Worm (Caenorhabditis elegans): ENCODE measurements around the gene B0507.5.

Gene B0507.5

ce11 chrV:8739136-8739535, 14.4 kb upstream of the B0507.5 start, which contains the start of gene ZC196.2:
ZC196.2 (plus strand) TSS chrV:8739436.
- TF ChIP-seq pha-4 (tag; optimal IDR thresholded peaks at IDR 0.05) (peak; percentile 9), ztf-4 (tag; optimal IDR thresholded peaks at IDR 0.05) (no peak), R02D3.7 (tag; optimal IDR thresholded peaks at IDR 0.05) (no peak)

- TF ChIP-seq nfya-1 (tag; optimal IDR thresholded peaks at IDR 0.05; ENCODE audit: insufficient read depth) (no peak), nhr-76 (tag; optimal IDR thresholded peaks at IDR 0.05) (no peak), elt-1 (tag; optimal IDR thresholded peaks at IDR 0.05) (no peak), unc-62 (GFP tag; optimal IDR thresholded peaks at IDR 0.05) (no peak), ceh-9 (tag; optimal IDR thresholded peaks at IDR 0.05) (no peak), ztf-11 (tag; optimal IDR thresholded peaks at IDR 0.05) (no peak), fos-1 (tag; optimal IDR thresholded peaks at IDR 0.05) (no peak), ceh-82 (tag; optimal IDR thresholded peaks at IDR 0.05) (no peak), nhr-11 (tag; optimal IDR thresholded peaks at IDR 0.05) (no peak), ceh-28 (tag; optimal IDR thresholded peaks at IDR 0.05) (no peak), eor-1 (tag; optimal IDR thresholded peaks at IDR 0.05) (no peak)
Observed at ce11 chrV:8745858-8746257, 7.6 kb upstream of the B0507.5 start, which contains the start of gene B0507.6. B0507.6 (plus strand) TSS chrV:8746158.

ce11 chrV:8754670-8755069, 1.2 kb downstream of the B0507.5 start, which contains the start of gene B0507.4:
B0507.4 (plus strand) TSS chrV:8754970.
- TF ChIP-seq ztf-11 (tag; optimal IDR thresholded peaks at IDR 0.05) = no peak
- no peak for TF ChIP-seq skn-1 (tag; optimal IDR thresholded peaks at IDR 0.05)
- no peak for TF ChIP-seq nfya-1 (tag; optimal IDR thresholded peaks at IDR 0.05; ENCODE audit: insufficient read depth)

- no peak for TF ChIP-seq R02D3.7 (tag; optimal IDR thresholded peaks at IDR 0.05)
- TF ChIP-seq elt-3 (tag; optimal IDR thresholded peaks at IDR 0.05) = no peak
- no peak for TF ChIP-seq ceh-82 (tag; optimal IDR thresholded peaks at IDR 0.05)
- TF ChIP-seq ztf-11 (tag; optimal IDR thresholded peaks at IDR 0.05) = no peak
- no peak for TF ChIP-seq elt-2 (tag; optimal IDR thresholded peaks at IDR 0.05)
- no peak for TF ChIP-seq elt-1 (tag; optimal IDR thresholded peaks at IDR 0.05)
- TF ChIP-seq fkh-10 (GFP tag; optimal IDR thresholded peaks at IDR 0.05) = no peak
- no peak for TF ChIP-seq nhr-11 (tag; optimal IDR thresholded peaks at IDR 0.05)
- TF ChIP-seq ama-1 (optimal IDR thresholded peaks at IDR 0.05) = no peak
- no peak for TF ChIP-seq snpc-4 (tag; optimal IDR thresholded peaks at IDR 0.05)
- TF ChIP-seq jun-1 (tag; optimal IDR thresholded peaks at IDR 0.05) = no peak
- TF ChIP-seq eor-1 (tag; optimal IDR thresholded peaks at IDR 0.05) = no peak
- no peak for TF ChIP-seq unc-62 (GFP tag; optimal IDR thresholded peaks at IDR 0.05)
Observed at ce11 chrV:8758618-8759017, 5.1 kb downstream of the B0507.5 start, which contains the start of gene B0507.7. B0507.7 (minus strand) TSS chrV:8758718.

ce11 chrV:8760416-8760815, 6.9 kb downstream of the B0507.5 start, which contains the start of gene ddn-1:
ddn-1 (minus strand) TSS chrV:8760516.
- TF ChIP-seq R02D3.7 (tag; optimal IDR thresholded peaks at IDR 0.05) = no peak
- TF ChIP-seq nhr-77 (tag; optimal IDR thresholded peaks at IDR 0.05) = no peak
- no peak for TF ChIP-seq mdl-1 (tag; optimal IDR thresholded peaks at IDR 0.05)
- no peak for TF ChIP-seq mml-1 (tag; optimal IDR thresholded peaks at IDR 0.05)
- no peak for TF ChIP-seq unc-39 (tag; optimal IDR thresholded peaks at IDR 0.05)
- TF ChIP-seq ztf-4 (tag; optimal IDR thresholded peaks at IDR 0.05) = no peak
- no peak for TF ChIP-seq jun-1 (tag; optimal IDR thresholded peaks at IDR 0.05)
- no peak for TF ChIP-seq ZK546.5 (tag; optimal IDR thresholded peaks at IDR 0.05)
- no peak for TF ChIP-seq nhr-76 (tag; optimal IDR thresholded peaks at IDR 0.05)
- no peak for TF ChIP-seq elt-3 (tag; optimal IDR thresholded peaks at IDR 0.05)
- no peak for TF ChIP-seq elt-2 (tag; optimal IDR thresholded peaks at IDR 0.05)
- TF ChIP-seq elt-1 (tag; optimal IDR thresholded peaks at IDR 0.05) = no peak
- no peak for TF ChIP-seq hmg-11 (tag; optimal IDR thresholded peaks at IDR 0.05)
- TF ChIP-seq aly-2 (tag; optimal IDR thresholded peaks at IDR 0.05) = no peak
- no peak for TF ChIP-seq nfya-1 (tag; optimal IDR thresholded peaks at IDR 0.05; ENCODE audit: insufficient read depth)
- no peak for TF ChIP-seq eor-1 (tag; optimal IDR thresholded peaks at IDR 0.05)
- TF ChIP-seq fkh-2 (tag; optimal IDR thresholded peaks at IDR 0.05) = no peak
- TF ChIP-seq fos-1 (tag; optimal IDR thresholded peaks at IDR 0.05) = no peak
- TF ChIP-seq nhr-28 (tag; optimal IDR thresholded peaks at IDR 0.05) = no peak
- TF ChIP-seq nhr-25 (tag; optimal IDR thresholded peaks at IDR 0.05) = no peak

ce11 chrV:8762861-8763260, 9.4 kb downstream of the B0507.5 start, which contains the start of gene B0507.8:
B0507.8 (minus strand) TSS chrV:8762961.
- TF ChIP-seq mml-1 (tag; optimal IDR thresholded peaks at IDR 0.05) (no peak), ceh-82 (tag; optimal IDR thresholded peaks at IDR 0.05) (no peak), egl-27 (tag; optimal IDR thresholded peaks at IDR 0.05) (no peak), nhr-67 (tag; optimal IDR thresholded peaks at IDR 0.05) (no peak), aly-2 (tag; optimal IDR thresholded peaks at IDR 0.05) (no peak), skn-1 (tag; optimal IDR thresholded peaks at IDR 0.05) (no peak), nhr-76 (tag; optimal IDR thresholded peaks at IDR 0.05) (no peak), nfya-1 (tag; optimal IDR thresholded peaks at IDR 0.05; ENCODE audit: insufficient read depth) (no peak), unc-62 (GFP tag; optimal IDR thresholded peaks at IDR 0.05) (no peak)
